Worm (Caenorhabditis elegans): ENCODE data around the gene nlp-24.

DNA sequence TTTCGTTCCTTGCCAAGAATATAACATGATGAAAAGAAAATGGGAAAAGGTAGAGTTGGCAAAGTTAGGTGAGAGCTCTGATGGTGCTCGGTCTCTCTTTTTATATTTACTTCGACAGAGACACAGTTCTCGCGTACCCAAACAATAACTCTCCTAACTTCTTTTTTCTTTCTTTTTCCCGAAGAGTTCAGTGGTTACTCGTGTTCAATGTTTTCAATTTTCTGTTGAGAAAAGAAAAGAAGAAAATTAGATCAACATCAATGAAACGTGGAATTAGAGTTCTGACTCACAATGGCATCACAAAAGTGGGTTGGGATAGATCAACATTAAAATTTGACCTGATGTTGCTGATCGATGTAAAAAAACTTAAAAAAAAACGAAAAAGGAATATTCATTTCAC is 9.8 kb upstream of the nlp-24 start, which contains the start of gene idpp-16:
- TF ChIP-seq F13C5.2 (tag; optimal IDR thresholded peaks at IDR 0.05) (no peak), ceh-13 (GFP tag; optimal IDR thresholded peaks at IDR 0.05) (no peak), flt-1 (GFP tag; IDR thresholded peaks at IDR 0.05) (no peak), ama-1 (optimal IDR thresholded peaks at IDR 0.05) (no peak), tbx-37 (GFP tag; conservative IDR thresholded peaks at IDR 0.05) (no peak), hmg-4 (GFP tag; optimal IDR thresholded peaks at IDR 0.05) (no peak), tra-4 (tag; optimal IDR thresholded peaks at IDR 0.05) (no peak), pes-1 (GFP tag; IDR thresholded peaks at IDR 0.05) (no peak), B0310.2 (tag; optimal IDR thresholded peaks at IDR 0.05) (no peak)

Measured in whole organism, early embryonic.